Fruit fly (Drosophila melanogaster) whole organism, prepupa: ENCODE data around the gene obst-I.

Experiments used
- Blimp-1 ChIP-seq: fragments of 200-800 bp; sonication (Bioruptor generic); optimal IDR thresholded peaks from 3 replicates; lab custom pipeline; 2017; ENCODE audit warnings: missing biosample characterization, missing genetic modification characterization, mild to moderate bottlenecking, moderate library complexity, missing genetic modification reagents
- CG10631 ChIP-seq: fragments of 200-800 bp; sonication (Bioruptor generic); optimal IDR thresholded peaks from 2 replicates; lab custom pipeline; 2016; ENCODE audit warnings: missing biosample characterization, missing genetic modification characterization
- CG10669 ChIP-seq: fragments of 200-800 bp; sonication (Bioruptor generic); optimal IDR thresholded peaks from 3 replicates; lab custom pipeline; 2018; ENCODE audit warnings: missing biosample characterization, mild to moderate bottlenecking, missing genetic modification characterization, moderate library complexity
- CG11294 ChIP-seq: fragments of 200-800 bp; sonication (Bioruptor generic); IDR thresholded peaks from 2 replicates; pipeline ENCODE4 v1.3.6; 2022; ENCODE audit warnings: missing biosample characterization, missing genetic modification characterization
- CG11762 ChIP-seq: fragments of 200-800 bp; sonication (Bioruptor generic); optimal IDR thresholded peaks from 3 replicates; lab custom pipeline; 2016; ENCODE audit warnings: missing biosample characterization, missing genetic modification characterization; ENCODE audit not compliant: insufficient read depth
- CG11902 ChIP-seq: fragments of 200-800 bp; sonication (Bioruptor generic); optimal IDR thresholded peaks from 3 replicates; lab custom pipeline; 2016; ENCODE audit warnings: missing biosample characterization, missing genetic modification characterization
- CG15336 ChIP-seq: fragments of 200-800 bp; sonication (Bioruptor generic); IDR thresholded peaks from 2 replicates; pipeline ENCODE4 v1.3.6; 2022; ENCODE audit warnings: missing biosample characterization, missing genetic modification characterization
- CG16779 ChIP-seq: fragments of 200-800 bp; sonication (Bioruptor generic); optimal IDR thresholded peaks from 3 replicates; lab custom pipeline; 2017; ENCODE audit warnings: missing biosample characterization, mild to moderate bottlenecking, missing genetic modification characterization
- CG34406 ChIP-seq: fragments of 200-800 bp; sonication (Bioruptor generic); optimal IDR thresholded peaks from 3 replicates; lab custom pipeline; 2016; ENCODE audit warnings: missing biosample characterization, missing genetic modification characterization
- CG4318 ChIP-seq: fragments of 200-800 bp; sonication (Bioruptor generic); optimal IDR thresholded peaks from 3 replicates; lab custom pipeline; 2017; ENCODE audit warnings: missing biosample characterization, mild to moderate bottlenecking, missing genetic modification characterization
- CG6792 ChIP-seq: fragments of 200-800 bp; sonication (Bioruptor generic); optimal IDR thresholded peaks from 3 replicates; lab custom pipeline; 2016; ENCODE audit warnings: missing biosample characterization, missing genetic modification characterization
- CG6808 ChIP-seq: fragments of 200-800 bp; sonication (Bioruptor generic); optimal IDR thresholded peaks from 3 replicates; lab custom pipeline; 2017; ENCODE audit warnings: missing biosample characterization, missing genetic modification characterization, mild to moderate bottlenecking, moderate library complexity, missing genetic modification reagents
- CG6854 ChIP-seq: fragments of 200-800 bp; sonication (Bioruptor generic); optimal IDR thresholded peaks from 2 replicates; lab custom pipeline; 2017; ENCODE audit warnings: missing biosample characterization, mild to moderate bottlenecking, missing genetic modification characterization
- CG7368 ChIP-seq: fragments of 200-800 bp; sonication (Bioruptor generic); optimal IDR thresholded peaks from 3 replicates; lab custom pipeline; 2016; ENCODE audit warnings: missing biosample characterization, missing genetic modification characterization
- CG8319 ChIP-seq: fragments of 200-800 bp; sonication (Bioruptor generic); optimal IDR thresholded peaks from 3 replicates; lab custom pipeline; 2016; ENCODE audit warnings: missing biosample characterization, missing genetic modification characterization
- CG8632 ChIP-seq: fragments of 200-800 bp; sonication (Bioruptor generic); optimal IDR thresholded peaks from 3 replicates; lab custom pipeline; 2016; ENCODE audit warnings: missing biosample characterization, missing genetic modification characterization
- CG9139 ChIP-seq: fragments of 200-800 bp; sonication (Bioruptor generic); optimal IDR thresholded peaks from 3 replicates; lab custom pipeline; 2017; ENCODE audit warnings: missing biosample characterization, mild to moderate bottlenecking, missing genetic modification characterization
- Eip78C ChIP-seq: fragments of 200-800 bp; sonication (Bioruptor generic); peaks from one replicate; lab custom pipeline; 2016; ENCODE audit warnings: missing biosample characterization, missing genetic modification characterization
- Ets21C ChIP-seq: fragments of 200-800 bp; sonication (Bioruptor generic); optimal IDR thresholded peaks from 3 replicates; lab custom pipeline; 2016; ENCODE audit warnings: missing biosample characterization, missing genetic modification characterization
- Ets96B ChIP-seq: fragments of 200-800 bp; optimal IDR thresholded peaks from 2 replicates; lab custom pipeline; 2019; ENCODE audit warnings: missing biosample characterization, mild to moderate bottlenecking, missing genetic modification characterization, moderate library complexity
- Gug ChIP-seq: fragments of 200-800 bp; sonication (Bioruptor generic); IDR thresholded peaks from 2 replicates; pipeline ENCODE4 v1.3.6; 2022; ENCODE audit warnings: missing biosample characterization, missing genetic modification characterization
- Hr39 ChIP-seq: fragments of 200-800 bp; sonication (Bioruptor generic); optimal IDR thresholded peaks from 2 replicates; lab custom pipeline; 2016; ENCODE audit warnings: missing biosample characterization, missing genetic modification characterization
- Hr4 ChIP-seq: fragments of 200-800 bp; sonication (Bioruptor generic); optimal IDR thresholded peaks from 3 replicates; lab custom pipeline; 2016; ENCODE audit warnings: missing biosample characterization, missing genetic modification characterization
- Lpt ChIP-seq: fragments of 200-800 bp; sonication (Bioruptor generic); optimal IDR thresholded peaks from 3 replicates; lab custom pipeline; 2016; ENCODE audit warnings: missing biosample characterization, missing genetic modification characterization
- Sox102F ChIP-seq: fragments of 200-800 bp; sonication (Bioruptor generic); optimal IDR thresholded peaks from 2 replicates; lab custom pipeline; 2016; ENCODE audit warnings: missing biosample characterization, mild to moderate bottlenecking, missing genetic modification characterization
- Sox14 ChIP-seq: fragments of 200-800 bp; sonication (Bioruptor generic); optimal IDR thresholded peaks from 3 replicates; lab custom pipeline; 2016; ENCODE audit warnings: missing biosample characterization, missing genetic modification characterization
- Sox15 ChIP-seq: fragments of 200-800 bp; sonication (Bioruptor generic); optimal IDR thresholded peaks from 3 replicates; lab custom pipeline; 2016; ENCODE audit warnings: missing biosample characterization, missing genetic modification characterization
- achi ChIP-seq: fragments of 200-800 bp; sonication (Bioruptor generic); optimal IDR thresholded peaks from 3 replicates; lab custom pipeline; 2016; ENCODE audit warnings: missing biosample characterization, missing genetic modification characterization
- esn ChIP-seq: fragments of 200-800 bp; sonication (Bioruptor generic); optimal IDR thresholded peaks from 2 replicates; lab custom pipeline; 2016; ENCODE audit warnings: missing biosample characterization, mild to moderate bottlenecking, missing genetic modification characterization, moderate library complexity
- fd59A ChIP-seq: fragments of 200-800 bp; sonication (Bioruptor generic); optimal IDR thresholded peaks from 2 replicates; lab custom pipeline; 2017; ENCODE audit warnings: missing biosample characterization, mild to moderate bottlenecking, missing genetic modification characterization, missing genetic modification reagents
- fkh ChIP-seq: fragments of 200-800 bp; sonication (Bioruptor generic); optimal IDR thresholded peaks from 3 replicates; lab custom pipeline; 2017; ENCODE audit warnings: missing biosample characterization, mild to moderate bottlenecking, missing genetic modification characterization, moderate library complexity
- lz ChIP-seq: fragments of 200-800 bp; sonication (Bioruptor generic); optimal IDR thresholded peaks from 3 replicates; lab custom pipeline; 2016; ENCODE audit warnings: missing biosample characterization, missing genetic modification characterization
- salr ChIP-seq, 2 experiments: fragments of 200-800 bp; sonication (Bioruptor generic); optimal IDR thresholded peaks; 3 replicates each; lab custom pipeline; 2016 to 2018; ENCODE audit warnings: missing biosample characterization in 2 of 2, missing genetic modification characterization in 2 of 2, mild to moderate bottlenecking in 1 of 2
- spab ChIP-seq: fragments of 200-800 bp; sonication (Bioruptor generic); optimal IDR thresholded peaks from 2 replicates; lab custom pipeline; 2017; ENCODE audit warnings: missing biosample characterization, mild to moderate bottlenecking, missing genetic modification characterization, missing genetic modification reagents
- ss ChIP-seq, 2 experiments: fragments of 200-800 bp; sonication (Bioruptor generic); optimal IDR thresholded peaks; 2 replicates in 1 of 2; 3 replicates in 1 of 2; lab custom pipeline; 2017 to 2018; ENCODE audit warnings: mild to moderate bottlenecking in 2 of 2, missing biosample characterization in 2 of 2, missing genetic modification characterization in 2 of 2, moderate library complexity in 1 of 2
- vri ChIP-seq: fragments of 200-800 bp; sonication (Bioruptor generic); optimal IDR thresholded peaks from 3 replicates; lab custom pipeline; 2016; ENCODE audit warnings: missing biosample characterization, mild to moderate bottlenecking, missing genetic modification characterization

obst-I gene

dm6 chr3L:2267558-2267957, at the start of gene obst-I:
Gene obst-I, plus strand, starts transcription at chr3L:2267858.
- TF ChIP-seq CG7368 (no peak), Hr4 (GFP tag; lab: Kevin White, UChicago) (no peak), achi (no peak), lz (GFP tag; lab: Kevin White, UChicago) (no peak), salr (GFP tag; optimal IDR thresholded peaks at IDR 0.05; lab: Kevin White, UChicago) (no peak), Ets21C (GFP tag; lab: Kevin White, UChicago) (no peak), CG10631 (GFP tag; lab: Kevin White, UChicago) (no peak), CG8632 (GFP tag; lab: Kevin White, UChicago) (no peak), CG10669 (GFP tag; lab: Kevin White, UChicago) (no peak), esn (no peak), vri (GFP tag; lab: Kevin White, UChicago) (no peak), CG15336 (no peak), CG6808 (GFP tag; lab: Kevin White, UChicago) (no peak), CG4318 (GFP tag; lab: Kevin White, UChicago) (no peak), Gug (GFP tag; lab: Robert Waterston, UW) (no peak)
- TF ChIP-seq, all 60 proteins: peak for 0

dm6 chr3L:2228367-2229171, 39.1 kb upstream of the obst-I start:
- TF ChIP-seq Blimp-1 (GFP tag; lab: Kevin White, UChicago): no peak
- no peak for TF ChIP-seq Ets96B (tag; lab: Kevin White, UChicago)
- TF ChIP-seq CG8632 (GFP tag; lab: Kevin White, UChicago): no peak
- no peak for TF ChIP-seq CG16779 (tag; lab: Kevin White, UChicago)
- TF ChIP-seq CG8319 (GFP tag; lab: Kevin White, UChicago): no peak
- no peak for TF ChIP-seq CG11902 (GFP tag; lab: Kevin White, UChicago)
- no peak for TF ChIP-seq vri (GFP tag; lab: Kevin White, UChicago)
- no peak for TF ChIP-seq CG6854 (GFP tag; lab: Kevin White, UChicago)
- TF ChIP-seq Lpt: no peak
- TF ChIP-seq, all 60 proteins: peak for 0

dm6 chr3L:2229172-2229696, 38.4 kb upstream of the obst-I start, which contains the start of gene Oseg2:
Gene Oseg2, plus strand, starts transcription at chr3L:2229646.
- TF ChIP-seq Sox102F (GFP tag; lab: Kevin White, UChicago) (no peak), CG11762 (GFP tag; lab: Kevin White, UChicago) (no peak), CG7368 (peak; percentile 53), Eip78C (GFP tag; lab: Kevin White, UChicago) (peak; percentile 45), esn (no peak)

- TF ChIP-seq Sox14 (GFP tag; lab: Kevin White, UChicago) (no peak), fkh (GFP tag; lab: Kevin White, UChicago) (no peak), fd59A (GFP tag; lab: Kevin White, UChicago) (no peak), CG11294 (GFP tag; lab: Robert Waterston, UW) (no peak), Sox15 (GFP tag; lab: Kevin White, UChicago) (no peak), CG6792 (GFP tag; lab: Kevin White, UChicago) (no peak), Hr39 (no peak), CG34406 (GFP tag; lab: Kevin White, UChicago) (no peak), CG15336 (no peak), lz (GFP tag; lab: Kevin White, UChicago) (no peak), CG9139 (GFP tag; lab: Kevin White, UChicago) (no peak), ss (GFP tag; optimal IDR thresholded peaks at IDR 0.05; lab: Kevin White, UChicago) (no peak), spab (GFP tag; lab: Kevin White, UChicago) (no peak), CG10669 (GFP tag; lab: Kevin White, UChicago) (no peak)
Observed at dm6 chr3L:2237034-2237433, 30.6 kb upstream of the obst-I start, which contains the start of gene CG9018. Gene CG9018, minus strand, starts transcription at chr3L:2237076.
